Worm (Caenorhabditis elegans) whole organism, late embryonic: ENCODE data around the gene arl-3.

Experiments
- pha-4 ChIP-seq: fragments of 150-350 bp; optimal IDR thresholded peaks from 2 replicates; lab custom pipeline; 2018; ENCODE audit warnings: missing biosample characterization, missing genetic modification reagents, missing genetic modification characterization
- unc-86 ChIP-seq: sonication (generic microtip); optimal IDR thresholded peaks from 2 replicates; lab custom pipeline; 2016; ENCODE audit warnings: missing genetic modification characterization, missing compliant biosample characterization

- TF ChIP-seq pha-4: no peak
- TF ChIP-seq unc-86: no peak
These were observed 4.3 kb downstream of the arl-3 start for ce11 chrII:14610492-14611142.
